Fruit fly (Drosophila melanogaster): ENCODE measurements around the gene Golgin104.

The Golgin104 gene

DNA sequence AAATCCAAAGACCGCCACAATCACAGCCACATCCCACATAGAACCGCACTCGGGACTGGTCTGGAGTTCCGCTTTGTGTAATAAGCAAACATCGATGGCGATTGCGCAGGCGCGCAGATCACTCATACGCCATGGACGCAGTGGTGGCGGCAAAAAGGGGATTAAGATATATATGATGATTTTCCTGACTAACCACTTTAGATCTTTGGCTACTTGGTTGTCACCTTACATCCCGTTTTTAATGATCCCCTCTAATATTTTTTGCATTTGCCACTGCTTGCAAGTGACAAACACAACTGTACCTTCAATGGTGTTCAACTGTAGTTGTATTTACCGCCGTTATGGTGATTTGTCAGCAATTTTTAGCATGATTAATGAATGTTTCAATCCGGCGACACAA is 41.8 kb downstream of the Golgin104 start (continued):
- no peak for TF ChIP-seq PHDP (tag; optimal IDR thresholded peaks at IDR 0.05)
- TF ChIP-seq Trl (optimal IDR thresholded peaks at IDR 0.05), result no peak
- peak; percentile 38 for TF ChIP-seq Trl (GFP tag; optimal IDR thresholded peaks at IDR 0.05)
- TF ChIP-seq CG16779 (GFP tag; IDR thresholded peaks at IDR 0.05), result no peak
- TF ChIP-seq CG16815 (GFP tag; optimal IDR thresholded peaks at IDR 0.05), result peak; percentile 14
- TF ChIP-seq CG9215 (GFP tag; IDR thresholded peaks at IDR 0.05), result peak; percentile 42
- TF ChIP-seq Fer3 (tag; optimal IDR thresholded peaks at IDR 0.05), result peak; percentile 2
- TF ChIP-seq Vsx1 (GFP tag; optimal IDR thresholded peaks at IDR 0.05), result no peak
- TF ChIP-seq Spps (tag; optimal IDR thresholded peaks at IDR 0.05), result no peak
- TF ChIP-seq Gug (GFP tag; IDR thresholded peaks at IDR 0.05), result 0 out of 4 replicates have a peak, but pooled peaks have one; percentile 6
- TF ChIP-seq CG31224 (GFP tag; IDR thresholded peaks at IDR 0.05), result 0 out of 2 replicates have a peak, but pooled peaks have one; percentile 20
- TF ChIP-seq Ets65A (GFP tag), result no peak
- peak; percentile 49 for TF ChIP-seq CG11247 (GFP tag; IDR thresholded peaks at IDR 0.05)
- TF ChIP-seq schlank (tag; optimal IDR thresholded peaks at IDR 0.05), result peak; percentile 67
- peak; percentile 49; the same call in 1 of the 2 replicates for TF ChIP-seq H2.0 (GFP tag; IDR thresholded peaks at IDR 0.05)
- 0 out of 2 replicates have a peak, but pooled peaks have one; percentile 29 for TF ChIP-seq ranshi (GFP tag; IDR thresholded peaks at IDR 0.05)
- no peak for TF ChIP-seq Ssrp (tag; optimal IDR thresholded peaks at IDR 0.05)
- TF ChIP-seq CG18599 (GFP tag; optimal IDR thresholded peaks at IDR 0.05), result peak; percentile 42
- peak; percentile 43 for TF ChIP-seq lilli (GFP tag; optimal IDR thresholded peaks at IDR 0.05)
- TF ChIP-seq ara (GFP tag; IDR thresholded peaks at IDR 0.05), result 0 out of 2 replicates have a peak, but pooled peaks have one; percentile 14
- TF ChIP-seq E2f2 (GFP tag; IDR thresholded peaks at IDR 0.05), result no peak
- TF ChIP-seq jumu (GFP tag; optimal IDR thresholded peaks at IDR 0.05), result peak; percentile 21
- TF ChIP-seq CG3407 (GFP tag; optimal IDR thresholded peaks at IDR 0.05), result no peak
- peak; percentile 26; the same call in 1 of the 2 replicates for TF ChIP-seq CG3847 (GFP tag; IDR thresholded peaks at IDR 0.05)
- TF ChIP-seq Med (GFP tag), result peak; percentile 86
- peak; percentile 32 for TF ChIP-seq mam (GFP tag; optimal IDR thresholded peaks at IDR 0.05)
- peak; percentile 39; the same call in 1 of the 2 replicates for TF ChIP-seq lmd (GFP tag; IDR thresholded peaks at IDR 0.05)
- TF ChIP-seq CG15269 (tag; optimal IDR thresholded peaks at IDR 0.05), result peak; percentile 10
- TF ChIP-seq CG8290 (GFP tag; optimal IDR thresholded peaks at IDR 0.05), result no peak
- TF ChIP-seq CG8290 (tag; optimal IDR thresholded peaks at IDR 0.05), result peak in 1 of 2 experiments; percentile 69
- peak in 1 of 2 experiments; percentile 10 for TF ChIP-seq chif (GFP tag; optimal IDR thresholded peaks at IDR 0.05)
- 0 out of 2 replicates have a peak, but pooled peaks have one; percentile 6 for TF ChIP-seq CG32532 (GFP tag; IDR thresholded peaks at IDR 0.05)
- 0 out of 3 replicates have a peak, but pooled peaks have one; percentile 33 for TF ChIP-seq Aef1 (GFP tag; IDR thresholded peaks at IDR 0.05)
- TF ChIP-seq Dbx (GFP tag; IDR thresholded peaks at IDR 0.05), result peak; percentile 64
- peak; percentile 46; the same call in 1 of the 2 replicates for TF ChIP-seq sob (GFP tag; IDR thresholded peaks at IDR 0.05)
- peak; percentile 54 for TF ChIP-seq CG12769 (tag; optimal IDR thresholded peaks at IDR 0.05)
- TF ChIP-seq Ptx1 (GFP tag; IDR thresholded peaks at IDR 0.05), result 0 out of 2 replicates have a peak, but pooled peaks have one; percentile 13
- TF ChIP-seq HmgZ (tag; optimal IDR thresholded peaks at IDR 0.05), result no peak
- 0 out of 3 replicates have a peak, but pooled peaks have one; percentile 14 for TF ChIP-seq dysf (GFP tag; IDR thresholded peaks at IDR 0.05)
- TF ChIP-seq gsb-n (tag; optimal IDR thresholded peaks at IDR 0.05), result no peak
- peak; percentile 37; the same call in 1 of the 2 replicates for TF ChIP-seq CG14014 (GFP tag; IDR thresholded peaks at IDR 0.05)
- peak; percentile 27 for TF ChIP-seq CG3281 (GFP tag; optimal IDR thresholded peaks at IDR 0.05)
- no peak for TF ChIP-seq sima (GFP tag; optimal IDR thresholded peaks at IDR 0.05)
- TF ChIP-seq bowl (GFP tag; IDR thresholded peaks at IDR 0.05), result no peak
- TF ChIP-seq CG9817 (tag; optimal IDR thresholded peaks at IDR 0.05), result peak; percentile 63
- peak; percentile 38 for TF ChIP-seq Myb (GFP tag; optimal IDR thresholded peaks at IDR 0.05)
- peak; percentile 38 for TF ChIP-seq CG30403 (GFP tag; optimal IDR thresholded peaks at IDR 0.05)
- TF ChIP-seq Dfd (GFP tag; optimal IDR thresholded peaks at IDR 0.05), result no peak
- TF ChIP-seq CG10366 (GFP tag; IDR thresholded peaks at IDR 0.05), result 0 out of 2 replicates have a peak, but pooled peaks have one; percentile 13
- no peak for TF ChIP-seq dmrt11E (tag; optimal IDR thresholded peaks at IDR 0.05)
- TF ChIP-seq Dip3 (GFP tag; optimal IDR thresholded peaks at IDR 0.05), result peak; percentile 5
- no peak for TF ChIP-seq ase (GFP tag; IDR thresholded peaks at IDR 0.05)
